Fruit fly (Drosophila melanogaster) whole organism, prepupa: ENCODE measurements around the gene CG34241.

ENCODE experiments used
- Blimp-1 ChIP-seq: fragments of 200-800 bp; sonication (Bioruptor generic); optimal IDR thresholded peaks from 3 replicates; lab custom pipeline; 2017; ENCODE audit warnings: missing biosample characterization, missing genetic modification characterization, mild to moderate bottlenecking, moderate library complexity, missing genetic modification reagents
- CG10631 ChIP-seq: fragments of 200-800 bp; sonication (Bioruptor generic); optimal IDR thresholded peaks from 2 replicates; lab custom pipeline; 2016; ENCODE audit warnings: missing biosample characterization, missing genetic modification characterization
- CG10669 ChIP-seq: fragments of 200-800 bp; sonication (Bioruptor generic); optimal IDR thresholded peaks from 3 replicates; lab custom pipeline; 2018; ENCODE audit warnings: missing biosample characterization, mild to moderate bottlenecking, missing genetic modification characterization, moderate library complexity
- CG11294 ChIP-seq: fragments of 200-800 bp; sonication (Bioruptor generic); IDR thresholded peaks from 2 replicates; pipeline ENCODE4 v1.3.6; 2022; ENCODE audit warnings: missing biosample characterization, missing genetic modification characterization
- CG15336 ChIP-seq: fragments of 200-800 bp; sonication (Bioruptor generic); IDR thresholded peaks from 2 replicates; pipeline ENCODE4 v1.3.6; 2022; ENCODE audit warnings: missing biosample characterization, missing genetic modification characterization
- CG1621 ChIP-seq: fragments of 200-800 bp; sonication (Bioruptor generic); optimal IDR thresholded peaks from 3 replicates; lab custom pipeline; 2018; ENCODE audit warnings: missing biosample characterization, mild to moderate bottlenecking, missing genetic modification characterization
- CG16779 ChIP-seq: fragments of 200-800 bp; sonication (Bioruptor generic); optimal IDR thresholded peaks from 3 replicates; lab custom pipeline; 2017; ENCODE audit warnings: missing biosample characterization, mild to moderate bottlenecking, missing genetic modification characterization
- CG3032 ChIP-seq: fragments of 200-800 bp; optimal IDR thresholded peaks from 2 replicates; lab custom pipeline; 2019; ENCODE audit warnings: missing biosample characterization, mild to moderate bottlenecking, missing genetic modification characterization, moderate library complexity
- CG31627 ChIP-seq: fragments of 200-800 bp; sonication (Bioruptor generic); optimal IDR thresholded peaks from 3 replicates; lab custom pipeline; 2016; ENCODE audit warnings: missing biosample characterization, missing genetic modification characterization
- CG32006 ChIP-seq: fragments of 200-800 bp; sonication (Bioruptor generic); optimal IDR thresholded peaks from 3 replicates; lab custom pipeline; 2017; ENCODE audit warnings: missing biosample characterization, mild to moderate bottlenecking, missing genetic modification characterization
- CG34406 ChIP-seq: fragments of 200-800 bp; sonication (Bioruptor generic); optimal IDR thresholded peaks from 3 replicates; lab custom pipeline; 2016; ENCODE audit warnings: missing biosample characterization, missing genetic modification characterization
- CG3919 ChIP-seq: fragments of 200-800 bp; sonication (Bioruptor generic); optimal IDR thresholded peaks from 3 replicates; lab custom pipeline; 2016; ENCODE audit warnings: missing biosample characterization, missing genetic modification characterization
- CG4318 ChIP-seq: fragments of 200-800 bp; sonication (Bioruptor generic); optimal IDR thresholded peaks from 3 replicates; lab custom pipeline; 2017; ENCODE audit warnings: missing biosample characterization, mild to moderate bottlenecking, missing genetic modification characterization
- CG6163 ChIP-seq: fragments of 200-800 bp; sonication (Bioruptor generic); IDR thresholded peaks from 3 replicates; pipeline ENCODE4 v1.3.6; 2022; ENCODE audit warnings: missing biosample characterization, missing genetic modification characterization
- CG6276 ChIP-seq: fragments of 200-800 bp; sonication (Bioruptor generic); optimal IDR thresholded peaks from 2 replicates; lab custom pipeline; 2017; ENCODE audit warnings: missing biosample characterization, mild to moderate bottlenecking, missing genetic modification characterization
- CG6854 ChIP-seq: fragments of 200-800 bp; sonication (Bioruptor generic); optimal IDR thresholded peaks from 2 replicates; lab custom pipeline; 2017; ENCODE audit warnings: missing biosample characterization, mild to moderate bottlenecking, missing genetic modification characterization
- CG7368 ChIP-seq: fragments of 200-800 bp; sonication (Bioruptor generic); optimal IDR thresholded peaks from 3 replicates; lab custom pipeline; 2016; ENCODE audit warnings: missing biosample characterization, missing genetic modification characterization
- CG8119 ChIP-seq: fragments of 200-800 bp; sonication (Bioruptor generic); IDR thresholded peaks from 3 replicates; pipeline ENCODE4 v1.3.6; 2022; ENCODE audit warnings: missing biosample characterization, missing genetic modification characterization
- CG8319 ChIP-seq: fragments of 200-800 bp; sonication (Bioruptor generic); optimal IDR thresholded peaks from 3 replicates; lab custom pipeline; 2016; ENCODE audit warnings: missing biosample characterization, missing genetic modification characterization
- CG8632 ChIP-seq: fragments of 200-800 bp; sonication (Bioruptor generic); optimal IDR thresholded peaks from 3 replicates; lab custom pipeline; 2016; ENCODE audit warnings: missing biosample characterization, missing genetic modification characterization
- CG9139 ChIP-seq: fragments of 200-800 bp; sonication (Bioruptor generic); optimal IDR thresholded peaks from 3 replicates; lab custom pipeline; 2017; ENCODE audit warnings: missing biosample characterization, mild to moderate bottlenecking, missing genetic modification characterization
- Eip75B ChIP-seq: fragments of 200-800 bp; sonication (Bioruptor generic); optimal IDR thresholded peaks from 3 replicates; lab custom pipeline; 2016; ENCODE audit warnings: missing biosample characterization, missing genetic modification characterization
- Eip93F ChIP-seq: fragments of 200-800 bp; sonication (Bioruptor generic); optimal IDR thresholded peaks from 2 replicates; lab custom pipeline; 2016; ENCODE audit warnings: missing biosample characterization, mild to moderate bottlenecking, missing genetic modification characterization
- Gug ChIP-seq: fragments of 200-800 bp; sonication (Bioruptor generic); IDR thresholded peaks from 2 replicates; pipeline ENCODE4 v1.3.6; 2022; ENCODE audit warnings: missing biosample characterization, missing genetic modification characterization
- Hr38 ChIP-seq: sonication (Bioruptor generic); optimal IDR thresholded peaks from 2 replicates; lab custom pipeline; 2016; ENCODE audit warnings: missing biosample characterization, missing genetic modification characterization
- Hr39 ChIP-seq: fragments of 200-800 bp; sonication (Bioruptor generic); optimal IDR thresholded peaks from 2 replicates; lab custom pipeline; 2016; ENCODE audit warnings: missing biosample characterization, missing genetic modification characterization
- Lpt ChIP-seq: fragments of 200-800 bp; sonication (Bioruptor generic); optimal IDR thresholded peaks from 3 replicates; lab custom pipeline; 2016; ENCODE audit warnings: missing biosample characterization, missing genetic modification characterization
- Smox ChIP-seq: fragments of 200-800 bp; sonication (Bioruptor generic); optimal IDR thresholded peaks from 3 replicates; lab custom pipeline; 2016; ENCODE audit warnings: missing biosample characterization, missing genetic modification characterization
- Sox102F ChIP-seq: fragments of 200-800 bp; sonication (Bioruptor generic); optimal IDR thresholded peaks from 2 replicates; lab custom pipeline; 2016; ENCODE audit warnings: missing biosample characterization, mild to moderate bottlenecking, missing genetic modification characterization
- Sox14 ChIP-seq: fragments of 200-800 bp; sonication (Bioruptor generic); optimal IDR thresholded peaks from 3 replicates; lab custom pipeline; 2016; ENCODE audit warnings: missing biosample characterization, missing genetic modification characterization
- Sox15 ChIP-seq: fragments of 200-800 bp; sonication (Bioruptor generic); optimal IDR thresholded peaks from 3 replicates; lab custom pipeline; 2016; ENCODE audit warnings: missing biosample characterization, missing genetic modification characterization
- achi ChIP-seq: fragments of 200-800 bp; sonication (Bioruptor generic); optimal IDR thresholded peaks from 3 replicates; lab custom pipeline; 2016; ENCODE audit warnings: missing biosample characterization, missing genetic modification characterization
- cyc ChIP-seq: fragments of 200-800 bp; sonication (Bioruptor generic); optimal IDR thresholded peaks from 3 replicates; lab custom pipeline; 2016; ENCODE audit warnings: missing biosample characterization, missing genetic modification characterization
- dac ChIP-seq: fragments of 200-800 bp; sonication (Bioruptor generic); optimal IDR thresholded peaks from 2 replicates; lab custom pipeline; 2017; ENCODE audit warnings: missing biosample characterization, mild to moderate bottlenecking, missing genetic modification characterization
- eg ChIP-seq: fragments of 200-800 bp; sonication (Bioruptor generic); IDR thresholded peaks from 3 replicates; pipeline ENCODE4 v1.3.6; 2022; ENCODE audit warnings: missing biosample characterization, missing genetic modification characterization
- fd59A ChIP-seq: fragments of 200-800 bp; sonication (Bioruptor generic); optimal IDR thresholded peaks from 2 replicates; lab custom pipeline; 2017; ENCODE audit warnings: missing biosample characterization, mild to moderate bottlenecking, missing genetic modification characterization, missing genetic modification reagents
- lz ChIP-seq: fragments of 200-800 bp; sonication (Bioruptor generic); optimal IDR thresholded peaks from 3 replicates; lab custom pipeline; 2016; ENCODE audit warnings: missing biosample characterization, missing genetic modification characterization
- net ChIP-seq: fragments of 200-800 bp; sonication (Bioruptor generic); optimal IDR thresholded peaks from 3 replicates; lab custom pipeline; 2016; ENCODE audit warnings: missing biosample characterization, missing genetic modification characterization
- salr ChIP-seq, 2 experiments: fragments of 200-800 bp; sonication (Bioruptor generic); optimal IDR thresholded peaks; 3 replicates each; lab custom pipeline; 2016 to 2018; ENCODE audit warnings: missing biosample characterization in 2 of 2, missing genetic modification characterization in 2 of 2, mild to moderate bottlenecking in 1 of 2
- spab ChIP-seq: fragments of 200-800 bp; sonication (Bioruptor generic); optimal IDR thresholded peaks from 2 replicates; lab custom pipeline; 2017; ENCODE audit warnings: missing biosample characterization, mild to moderate bottlenecking, missing genetic modification characterization, missing genetic modification reagents
- ss ChIP-seq, 2 experiments: fragments of 200-800 bp; sonication (Bioruptor generic); optimal IDR thresholded peaks; 2 replicates in 1 of 2; 3 replicates in 1 of 2; lab custom pipeline; 2017 to 2018; ENCODE audit warnings: mild to moderate bottlenecking in 2 of 2, missing biosample characterization in 2 of 2, missing genetic modification characterization in 2 of 2, moderate library complexity in 1 of 2
- svp ChIP-seq: fragments of 200-800 bp; sonication (Bioruptor generic); peaks from one replicate; lab custom pipeline; 2016; ENCODE audit warnings: missing biosample characterization, missing genetic modification characterization
- topi ChIP-seq: fragments of 200-800 bp; sonication (Bioruptor generic); optimal IDR thresholded peaks from 3 replicates; lab custom pipeline; 2016; ENCODE audit warnings: missing biosample characterization, missing genetic modification characterization
- vri ChIP-seq: fragments of 200-800 bp; sonication (Bioruptor generic); optimal IDR thresholded peaks from 3 replicates; lab custom pipeline; 2016; ENCODE audit warnings: missing biosample characterization, mild to moderate bottlenecking, missing genetic modification characterization

The CG34241 gene

DNA sequence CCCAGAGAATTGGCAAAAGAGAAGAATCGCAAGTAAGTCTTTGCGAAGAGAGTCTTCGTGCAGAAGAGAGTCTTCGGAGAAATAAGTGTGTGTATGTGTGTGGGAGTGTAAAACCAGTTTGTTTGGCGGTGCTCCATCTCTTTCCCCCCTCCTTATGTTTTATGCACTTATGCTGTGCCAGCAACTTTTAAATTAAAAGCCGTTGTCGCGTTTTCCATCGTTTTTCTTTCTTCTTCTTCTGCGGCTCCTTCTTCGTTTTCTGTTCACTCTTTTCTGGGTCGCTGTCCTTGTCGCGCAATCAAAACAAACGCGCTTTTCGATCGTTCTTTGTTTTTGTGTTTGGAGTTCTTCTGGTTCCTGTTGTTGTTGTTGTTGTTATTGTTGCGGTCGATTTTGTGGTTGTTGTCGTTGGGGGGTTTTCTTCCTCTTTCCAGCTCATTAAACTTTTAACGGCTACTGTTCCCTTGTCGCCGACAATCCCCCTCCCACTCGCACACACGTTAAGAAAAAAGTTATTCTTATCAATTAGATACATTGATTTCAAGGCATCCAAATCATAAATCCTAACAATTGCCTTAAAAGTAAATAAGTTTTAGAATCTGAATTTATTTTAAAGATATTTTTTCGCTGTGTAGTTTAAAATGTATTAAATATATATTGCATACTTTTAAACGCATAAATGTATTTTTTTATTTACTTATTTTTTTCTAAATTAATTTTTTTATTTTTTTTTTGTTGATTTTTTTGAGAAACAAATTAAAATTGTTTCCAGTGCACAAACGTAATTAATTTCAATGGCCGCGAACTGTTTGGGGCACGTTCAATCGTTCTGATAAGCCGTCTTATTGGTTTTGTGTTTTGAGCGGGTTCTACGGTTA, 16.5 kb upstream of the CG34241 start (continued):
- TF ChIP-seq CG11294 (GFP tag; lab: Robert Waterston, UW) (peak; percentile 39; the same call in 1 of the 2 replicates), spab (GFP tag; lab: Kevin White, UChicago) (peak; percentile 63), net (GFP tag; lab: Kevin White, UChicago) (peak; percentile 79), Gug (GFP tag; lab: Robert Waterston, UW) (peak; percentile 63; the same call in 1 of the 2 replicates), Hr38 (no peak), topi (GFP tag; lab: Kevin White, UChicago) (peak; percentile 82), Lpt (GFP tag; lab: Kevin White, UChicago) (peak; percentile 45), Sox14 (GFP tag; lab: Kevin White, UChicago) (peak; percentile 77), CG8119 (GFP tag; lab: Robert Waterston, UW) (peak; percentile 75), fd59A (peak; percentile 26), CG10669 (GFP tag; lab: Kevin White, UChicago) (peak; percentile 69), CG34406 (GFP tag; lab: Kevin White, UChicago) (peak; percentile 84), CG3032 (tag; lab: Kevin White, UChicago) (peak; percentile 88), CG8319 (GFP tag; lab: Kevin White, UChicago) (peak; percentile 60), CG10631 (GFP tag; lab: Kevin White, UChicago) (peak; percentile 60), Eip75B (GFP tag; lab: Kevin White, UChicago) (peak; percentile 65), Sox102F (GFP tag; lab: Kevin White, UChicago) (peak; percentile 72), dac (GFP tag; lab: Kevin White, UChicago) (peak; percentile 4), CG9139 (GFP tag; lab: Kevin White, UChicago) (peak; percentile 62), CG6163 (GFP tag; lab: Robert Waterston, UW) (peak; percentile 63), cyc (GFP tag; lab: Kevin White, UChicago) (peak; percentile 77), Smox (peak; percentile 78)

DNA sequence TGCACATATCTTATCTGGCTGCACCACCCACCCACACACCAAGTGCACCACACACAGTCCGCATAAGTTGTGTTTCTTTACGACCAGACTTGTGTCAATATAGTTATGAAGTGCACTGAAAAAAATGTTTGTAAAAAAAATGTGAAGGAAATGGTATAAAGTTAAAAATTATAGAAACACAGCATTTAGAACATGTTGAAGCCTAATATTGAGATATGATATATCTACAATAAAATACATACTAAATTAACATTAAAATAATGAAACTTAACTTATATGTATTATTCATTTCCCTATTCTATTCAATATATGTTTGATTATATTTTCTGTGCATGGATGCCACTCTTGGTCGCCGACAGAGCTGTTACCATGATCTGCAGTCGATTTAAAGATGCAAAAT, 14.8 kb upstream of the CG34241 start:
- no peak for TF ChIP-seq CG16779 (tag; lab: Kevin White, UChicago)
- peak; percentile 7 for TF ChIP-seq fd59A
- TF ChIP-seq CG1621 (tag; lab: Kevin White, UChicago): no peak
- TF ChIP-seq CG6854: no peak
- peak; percentile 20 for TF ChIP-seq CG3032 (tag; lab: Kevin White, UChicago)
- TF ChIP-seq CG10669 (GFP tag; lab: Kevin White, UChicago): peak; percentile 36
- no peak for TF ChIP-seq cyc (GFP tag; lab: Kevin White, UChicago)
- no peak for TF ChIP-seq CG9139 (GFP tag; lab: Kevin White, UChicago)
- no peak for TF ChIP-seq net (GFP tag; lab: Kevin White, UChicago)
- TF ChIP-seq dac (GFP tag; lab: Kevin White, UChicago): no peak
- peak; percentile 42 for TF ChIP-seq CG32006 (GFP tag; lab: Kevin White, UChicago)
- TF ChIP-seq Gug (GFP tag; lab: Robert Waterston, UW): no peak
- no peak for TF ChIP-seq CG4318
- TF ChIP-seq Hr39 (GFP tag; lab: Kevin White, UChicago): no peak
- TF ChIP-seq Sox15 (GFP tag; lab: Kevin White, UChicago): no peak
- no peak for TF ChIP-seq CG11294 (GFP tag; lab: Robert Waterston, UW)
- peak; percentile 22 for TF ChIP-seq spab (GFP tag; lab: Kevin White, UChicago)
- no peak for TF ChIP-seq Sox102F (GFP tag; lab: Kevin White, UChicago)
- TF ChIP-seq Smox: no peak
- no peak for TF ChIP-seq CG8319 (GFP tag; lab: Kevin White, UChicago)
- TF ChIP-seq CG3919 (GFP tag; lab: Kevin White, UChicago): peak; percentile 13
- TF ChIP-seq eg (GFP tag; lab: Robert Waterston, UW): 0 out of 3 replicates have a peak, but pooled peaks have one; percentile 22
- peak; percentile 4 for TF ChIP-seq topi (GFP tag; lab: Kevin White, UChicago)
- TF ChIP-seq CG8632 (GFP tag; lab: Kevin White, UChicago): peak; percentile 8
- TF ChIP-seq ss (GFP tag; optimal IDR thresholded peaks at IDR 0.05; lab: Kevin White, UChicago): peak in 1 of 2 experiments; percentile 16
- TF ChIP-seq CG15336 (GFP tag; lab: Robert Waterston, UW): peak; percentile 48
- TF ChIP-seq Sox14 (GFP tag; lab: Kevin White, UChicago): no peak
- peak; percentile 44; the same call in 1 of the 3 replicates for TF ChIP-seq CG8119 (GFP tag; lab: Robert Waterston, UW)
- TF ChIP-seq Blimp-1: no peak
- TF ChIP-seq CG6276 (GFP tag; lab: Kevin White, UChicago): peak; percentile 16
- TF ChIP-seq Eip93F (GFP tag; lab: Kevin White, UChicago): no peak
- no peak for TF ChIP-seq CG31627 (GFP tag; lab: Kevin White, UChicago)
- TF ChIP-seq achi (GFP tag; lab: Kevin White, UChicago): peak; percentile 33
- TF ChIP-seq svp: peak; percentile 73
- no peak for TF ChIP-seq vri (GFP tag; lab: Kevin White, UChicago)
- peak; percentile 5 for TF ChIP-seq CG34406 (GFP tag; lab: Kevin White, UChicago)
- TF ChIP-seq salr (GFP tag; optimal IDR thresholded peaks at IDR 0.05; lab: Kevin White, UChicago): peak in 1 of 2 experiments; percentile 45
- no peak for TF ChIP-seq lz
- TF ChIP-seq CG7368 (GFP tag; lab: Kevin White, UChicago): no peak
